Worm (Caenorhabditis elegans) whole organism, L3 larva: ENCODE measurements around the gene Y48A6C.4.

ENCODE experiments used
- R02D3.7 ChIP-seq: fragments of 150-350 bp; optimal IDR thresholded peaks from 2 replicates; lab custom pipeline; 2014; ENCODE audit warnings: missing biosample characterization, missing genetic modification characterization
- ceh-28 ChIP-seq: fragments of 150-350 bp; optimal IDR thresholded peaks from 2 replicates; lab custom pipeline; 2014; ENCODE audit warnings: missing biosample characterization, missing genetic modification reagents, missing genetic modification characterization
- egl-27 ChIP-seq: sonication (generic microtip); optimal IDR thresholded peaks from 4 replicates; lab custom pipeline; 2017; ENCODE audit warnings: missing biosample characterization, missing genetic modification reagents, missing genetic modification characterization
- elt-2 ChIP-seq: sonication (generic microtip); optimal IDR thresholded peaks from 2 replicates; lab custom pipeline; 2016; ENCODE audit warnings: missing genetic modification reagents, mild to moderate bottlenecking, missing genetic modification characterization, missing compliant biosample characterization
- elt-3 ChIP-seq, 3 experiments: fragments of 150-350 bp in 1 of 3; sonication (generic microtip) in 2 of 3; optimal IDR thresholded peaks; 2 replicates in 2 of 3; 4 replicates in 1 of 3; lab custom pipeline; 2014 to 2017; ENCODE audit warnings: missing biosample characterization in 3 of 3, missing genetic modification characterization in 3 of 3
- eor-1 ChIP-seq, 2 experiments: fragments of 150-350 bp; optimal IDR thresholded peaks; 2 replicates each; lab custom pipeline; 2014 to 2018; ENCODE audit warnings: missing biosample characterization in 2 of 2, missing genetic modification characterization in 2 of 2
- fkh-2 ChIP-seq: fragments of 150-350 bp; optimal IDR thresholded peaks from 2 replicates; lab custom pipeline; 2014; ENCODE audit warnings: missing biosample characterization, missing genetic modification reagents, missing genetic modification characterization
- jun-1 ChIP-seq: fragments of 150-350 bp; optimal IDR thresholded peaks from 2 replicates; lab custom pipeline; 2014; ENCODE audit warnings: missing biosample characterization, missing genetic modification reagents, missing genetic modification characterization
- lsy-12 ChIP-seq: sonication (generic microtip); optimal IDR thresholded peaks from 2 replicates; lab custom pipeline; 2016; ENCODE audit warnings: mild to moderate bottlenecking, missing genetic modification characterization, missing compliant biosample characterization
- nhr-237 ChIP-seq: fragments of 150-350 bp; optimal IDR thresholded peaks from 2 replicates; lab custom pipeline; 2014; ENCODE audit warnings: missing biosample characterization, missing genetic modification characterization
- snpc-4 ChIP-seq: fragments of 150-350 bp; optimal IDR thresholded peaks from 2 replicates; lab custom pipeline; 2014; ENCODE audit warnings: missing biosample characterization, missing genetic modification characterization
- tbx-2 ChIP-seq: sonication (generic microtip); optimal IDR thresholded peaks from 2 replicates; lab custom pipeline; 2016; ENCODE audit warnings: mild to moderate bottlenecking, missing genetic modification characterization, missing compliant biosample characterization
- unc-39 ChIP-seq: sonication (generic microtip); optimal IDR thresholded peaks from 4 replicates; lab custom pipeline; 2017; ENCODE audit warnings: missing biosample characterization, missing genetic modification characterization
- ztf-4 ChIP-seq: fragments of 150-350 bp; optimal IDR thresholded peaks from 2 replicates; lab custom pipeline; 2014; ENCODE audit warnings: missing biosample characterization, missing genetic modification characterization

Y48A6C.4 gene

DNA sequence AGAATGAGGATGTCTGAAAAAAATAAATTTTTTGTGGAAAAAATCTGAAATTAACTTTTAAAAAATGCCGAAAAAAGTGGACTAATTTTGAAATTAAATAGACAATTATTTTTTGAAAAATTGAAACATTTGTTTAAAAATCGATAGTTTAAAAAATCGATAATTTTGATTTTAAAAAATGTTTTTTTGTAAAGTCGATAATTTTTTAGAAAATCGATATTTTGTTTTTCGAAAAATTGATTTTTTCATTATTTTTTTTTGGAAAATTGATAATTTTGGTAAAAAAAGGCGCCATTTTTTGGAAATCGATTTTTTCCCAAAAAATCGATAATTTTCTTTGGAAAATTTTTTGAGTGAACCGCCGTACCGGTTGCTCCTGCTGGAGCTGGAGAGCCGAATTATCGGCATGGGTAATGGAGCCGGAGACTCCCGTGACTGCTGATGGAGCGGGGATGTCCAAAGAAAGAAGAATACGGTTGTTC, 52.7 kb downstream of the Y48A6C.4 start:
- TF ChIP-seq ceh-28 (tag; lab: Kevin White, UChicago): peak; percentile 91
- TF ChIP-seq elt-3 (tag; optimal IDR thresholded peaks at IDR 0.05; lab: Kevin White, UChicago): no peak

DNA sequence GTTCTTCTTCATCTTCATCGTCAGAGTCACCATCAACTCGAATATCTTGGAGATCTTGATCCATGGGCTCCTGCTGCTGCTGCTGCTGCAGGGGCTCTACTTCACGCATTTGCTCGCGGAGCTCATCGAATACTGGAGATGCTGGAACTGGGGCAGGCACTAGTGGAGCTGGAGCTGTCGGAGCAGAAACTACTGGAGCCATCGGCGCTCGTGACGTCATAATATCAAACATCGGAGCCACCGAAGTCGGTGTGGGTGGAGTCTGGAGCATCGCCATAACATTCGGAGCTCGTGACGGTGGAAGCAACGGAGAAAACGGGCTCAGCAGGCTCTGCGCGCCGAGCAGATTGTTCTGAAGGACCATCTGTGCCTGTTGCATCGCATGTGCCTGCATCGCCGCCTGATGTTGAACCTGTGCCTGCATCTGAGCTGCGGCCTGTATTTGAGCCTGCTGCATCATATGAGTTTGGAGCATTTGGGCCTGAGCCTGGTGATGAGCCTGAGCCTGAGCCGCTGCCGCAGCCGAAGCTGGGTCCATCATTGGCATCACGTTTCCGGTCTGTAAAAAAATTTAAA, 56.1 kb downstream of the Y48A6C.4 start:
- TF ChIP-seq lsy-12 (tag; lab: Kevin White, UChicago) (no peak), tbx-2 (tag; lab: Kevin White, UChicago) (no peak), fkh-2 (no peak), egl-27 (no peak), R02D3.7 (tag; lab: Kevin White, UChicago) (no peak), elt-2 (tag; lab: Kevin White, UChicago) (no peak), ztf-4 (no peak), unc-39 (tag; lab: Kevin White, UChicago) (no peak), nhr-237 (tag; lab: Kevin White, UChicago) (no peak), eor-1 (tag; optimal IDR thresholded peaks at IDR 0.05; lab: Kevin White, UChicago) (no peak), snpc-4 (tag; lab: Kevin White, UChicago) (no peak), jun-1 (no peak)
- TF ChIP-seq, all 47 proteins: peak for 0
